Worm (Caenorhabditis elegans) whole organism, L1 larva: ENCODE measurements around the gene F54F2.6.

Source experiments
- C16A3.4 ChIP-seq: fragments of 150-350 bp; optimal IDR thresholded peaks from 2 replicates; lab custom pipeline; 2014; ENCODE audit warnings: missing biosample characterization, missing genetic modification characterization
- blmp-1 ChIP-seq: fragments of 150-350 bp; optimal IDR thresholded peaks from 2 replicates; lab custom pipeline; 2014; ENCODE audit warnings: missing biosample characterization, missing genetic modification characterization
- ceh-8 ChIP-seq: fragments of 200-800 bp; sonication (Bioruptor generic); optimal IDR thresholded peaks from 2 replicates; lab custom pipeline; 2018; ENCODE audit warnings: mild to moderate bottlenecking, missing genetic modification characterization, moderate library complexity, missing compliant biosample characterization
- ceh-90 ChIP-seq: sonication (generic microtip); optimal IDR thresholded peaks from 2 replicates; lab custom pipeline; 2016; ENCODE audit warnings: missing genetic modification characterization, missing compliant biosample characterization
- dsc-1 ChIP-seq: sonication (generic microtip); optimal IDR thresholded peaks from 2 replicates; lab custom pipeline; 2016; ENCODE audit warnings: mild to moderate bottlenecking, missing genetic modification characterization, missing compliant biosample characterization
- efl-1 ChIP-seq, 4 experiments: fragments of 150-350 bp; optimal IDR thresholded peaks in 3 of 4; peaks in 1 of 4; 1 replicate in 1 of 4; 2 replicates in 3 of 4; lab custom pipeline; 2014; ENCODE audit warnings: missing biosample characterization in 2 of 4, missing genetic modification characterization in 2 of 4, missing genetic modification reagents in 2 of 4
- fkh-10 ChIP-seq: sonication (generic microtip); optimal IDR thresholded peaks from 2 replicates; lab custom pipeline; 2017; ENCODE audit warnings: missing biosample characterization, missing genetic modification reagents, missing genetic modification characterization
- fkh-4 ChIP-seq: sonication (generic microtip); optimal IDR thresholded peaks from 2 replicates; lab custom pipeline; 2016; ENCODE audit warnings: missing compliant biosample characterization, missing genetic modification characterization, borderline replicate concordance
- fos-1 ChIP-seq: fragments of 150-350 bp; optimal IDR thresholded peaks from 2 replicates; lab custom pipeline; 2014; ENCODE audit warnings: missing biosample characterization, missing genetic modification characterization
- grh-1 ChIP-seq: fragments of 200-800 bp; sonication (Bioruptor generic); IDR thresholded peaks from 2 replicates; pipeline ENCODE4 v1.3.6; 2022; ENCODE audit warnings: missing genetic modification reagents, missing genetic modification characterization, missing compliant biosample characterization
- jun-1 ChIP-seq: fragments of 150-350 bp; optimal IDR thresholded peaks from 2 replicates; lab custom pipeline; 2014; ENCODE audit warnings: missing biosample characterization, missing genetic modification reagents, missing genetic modification characterization
- lin-35 ChIP-seq, 2 experiments: fragments of 150-350 bp; optimal IDR thresholded peaks; 2 replicates each; lab custom pipeline; 2014; ENCODE audit warnings: missing biosample characterization in 2 of 2, missing genetic modification characterization in 2 of 2, missing genetic modification reagents in 2 of 2
- lin-39 ChIP-seq: fragments of 150-350 bp; optimal IDR thresholded peaks from 2 replicates; lab custom pipeline; 2014; ENCODE audit warnings: missing biosample characterization, missing genetic modification reagents, missing genetic modification characterization
- lir-3 ChIP-seq: sonication (generic microtip); optimal IDR thresholded peaks from 2 replicates; lab custom pipeline; 2016; ENCODE audit warnings: mild to moderate bottlenecking, missing genetic modification characterization, moderate library complexity, missing compliant biosample characterization; ENCODE audit not compliant: poor library complexity
- lsy-2 ChIP-seq, 2 experiments: fragments of 150-350 bp; optimal IDR thresholded peaks; 2 replicates each; lab custom pipeline; 2014; ENCODE audit warnings: missing biosample characterization in 2 of 2, missing genetic modification characterization in 2 of 2
- mdl-1 ChIP-seq, 2 experiments: fragments of 150-350 bp; optimal IDR thresholded peaks; 2 replicates each; lab custom pipeline; 2014 to 2017; ENCODE audit warnings: missing biosample characterization in 2 of 2, missing genetic modification characterization in 2 of 2, inconsistent platforms in 1 of 2
- mep-1 ChIP-seq: fragments of 150-350 bp; optimal IDR thresholded peaks from 2 replicates; lab custom pipeline; 2014; ENCODE audit warnings: missing biosample characterization, missing genetic modification characterization
- nhr-47 ChIP-seq: sonication (generic microtip); optimal IDR thresholded peaks from 2 replicates; lab custom pipeline; 2016; ENCODE audit warnings: mild to moderate bottlenecking, missing genetic modification characterization, moderate library complexity, missing compliant biosample characterization
- nhr-71 ChIP-seq: sonication (generic microtip); optimal IDR thresholded peaks from 2 replicates; lab custom pipeline; 2016; ENCODE audit warnings: mild to moderate bottlenecking, missing genetic modification characterization, moderate library complexity, missing compliant biosample characterization
- nhr-85 ChIP-seq: sonication (generic microtip); peaks from one replicate; lab custom pipeline; 2016; ENCODE audit warnings: missing genetic modification characterization, inconsistent platforms, missing compliant biosample characterization
- sptf-1 ChIP-seq: fragments of 150-350 bp; optimal IDR thresholded peaks from 2 replicates; lab custom pipeline; 2014; ENCODE audit warnings: missing biosample characterization, missing genetic modification characterization
- swsn-7 ChIP-seq: sonication (generic microtip); optimal IDR thresholded peaks from 2 replicates; lab custom pipeline; 2016; ENCODE audit warnings: missing genetic modification characterization, missing compliant biosample characterization
- tbx-2 ChIP-seq: sonication (generic microtip); optimal IDR thresholded peaks from 2 replicates; lab custom pipeline; 2016; ENCODE audit warnings: missing genetic modification characterization, missing compliant biosample characterization
- unc-130 ChIP-seq: fragments of 150-350 bp; optimal IDR thresholded peaks from 2 replicates; lab custom pipeline; 2017; ENCODE audit warnings: missing biosample characterization, missing genetic modification characterization, inconsistent platforms
- unc-62 ChIP-seq: fragments of 150-350 bp; optimal IDR thresholded peaks from 2 replicates; lab custom pipeline; 2014; ENCODE audit warnings: missing biosample characterization, missing genetic modification reagents, missing genetic modification characterization
- zag-1 ChIP-seq: fragments of 150-350 bp; optimal IDR thresholded peaks from 2 replicates; lab custom pipeline; 2014; ENCODE audit warnings: missing biosample characterization, missing genetic modification characterization

The F54F2.6 gene

DNA sequence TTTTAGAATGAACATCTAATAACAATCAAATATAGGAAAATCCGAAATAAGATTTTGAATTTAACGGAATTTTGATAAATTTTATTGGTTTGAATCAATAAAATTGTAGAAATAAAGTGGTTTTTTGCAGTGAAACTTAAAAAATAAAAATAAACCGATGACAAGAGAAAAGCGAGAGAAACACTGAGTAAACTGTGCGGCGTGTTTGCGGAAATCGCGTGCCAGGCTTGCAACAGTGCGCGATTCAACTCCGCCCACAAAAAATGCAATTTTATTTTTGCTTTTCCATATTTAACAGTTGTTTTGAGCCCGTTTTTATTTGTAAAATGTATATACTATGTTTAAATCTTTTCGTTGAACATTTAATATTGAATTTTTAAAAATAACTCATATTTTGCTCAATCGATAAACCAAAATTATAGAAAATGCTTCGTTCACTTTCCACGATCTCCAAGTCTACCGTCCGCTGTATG, 32.6 kb downstream of the F54F2.6 start, which contains the start of gene mtss-1 (continued):
- TF ChIP-seq unc-130 (peak; percentile 59), grh-1 (peak; percentile 68), C16A3.4 (peak; percentile 37), mdl-1 (tag; optimal IDR thresholded peaks at IDR 0.05; lab: Kevin White, UChicago) (peak in 1 of 2 experiments; percentile 2), nhr-47 (peak; percentile 70), sptf-1 (tag; lab: Kevin White, UChicago) (no peak), blmp-1 (tag; lab: Kevin White, UChicago) (peak; percentile 13), nhr-71 (tag; lab: Kevin White, UChicago) (peak; percentile 69), dsc-1 (tag; lab: Kevin White, UChicago) (peak; percentile 65)
- TF ChIP-seq, all 84 proteins: peak for 37

DNA sequence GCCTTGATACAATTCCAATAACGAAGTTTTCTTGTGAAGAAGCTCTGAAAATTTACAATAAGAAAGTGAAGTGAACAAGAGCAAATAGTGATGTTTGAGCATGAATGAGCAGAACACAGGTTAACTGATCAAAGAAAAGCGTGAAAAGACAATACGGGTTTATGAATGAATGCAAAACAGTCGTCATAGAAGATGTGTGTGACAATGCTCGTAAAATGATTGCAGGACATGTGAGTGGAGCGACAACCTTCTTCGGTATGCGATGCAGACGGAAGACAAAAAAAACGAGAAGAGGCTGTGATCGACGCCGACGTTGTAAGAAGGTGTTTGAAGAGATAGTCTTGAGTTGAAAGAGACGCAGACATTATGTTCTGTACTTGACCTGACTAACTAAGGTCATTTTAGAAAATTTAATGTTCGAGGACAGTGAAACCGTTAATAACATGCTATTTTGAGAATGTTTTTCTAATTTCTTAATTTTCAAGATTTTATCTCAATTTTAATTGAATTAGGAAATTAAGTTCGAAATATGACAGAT, 33.1 kb downstream of the F54F2.6 start, which contains the start of gene mig-22:
Gene mig-22, minus strand, starts transcription at position 51 of the 538 bp plus-strand sequence.
- TF ChIP-seq efl-1 (optimal IDR thresholded peaks at IDR 0.05; lab: Kevin White, UChicago) (no peak), efl-1 (GFP tag; optimal IDR thresholded peaks at IDR 0.05 in 1 of 2; lab: Kevin White, UChicago) (peak in 1 of 2 experiments; percentile 27), lir-3 (no peak), zag-1 (tag; lab: Kevin White, UChicago) (no peak), blmp-1 (tag; lab: Kevin White, UChicago) (peak; percentile 3), nhr-85 (peak; percentile 77), lsy-2 (tag; optimal IDR thresholded peaks at IDR 0.05; lab: Kevin White, UChicago) (peak in 1 of 2 experiments; percentile 9)

DNA sequence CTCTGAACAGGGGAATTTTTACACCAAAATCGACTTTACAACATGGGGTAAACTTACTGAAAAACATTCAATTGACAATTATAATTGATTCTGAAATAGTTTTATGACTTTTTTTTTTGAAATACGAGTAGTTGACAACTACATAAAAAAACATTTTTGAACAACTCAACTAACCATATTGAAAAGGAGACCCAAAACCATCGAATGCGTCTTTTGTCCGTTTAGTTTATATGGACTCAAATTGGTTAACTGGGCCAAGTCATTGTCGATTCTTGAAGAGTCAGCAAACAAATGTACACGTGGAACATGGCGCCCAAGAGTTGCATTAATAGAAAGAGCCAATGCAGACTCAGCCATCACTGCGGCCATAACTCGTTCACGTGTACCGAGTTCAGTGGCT, 34.0 kb downstream of the F54F2.6 start:
- TF ChIP-seq nhr-71 (tag; lab: Kevin White, UChicago) (no peak), mep-1 (tag; lab: Kevin White, UChicago) (no peak)
- TF ChIP-seq, all 84 proteins: peak for 0

DNA sequence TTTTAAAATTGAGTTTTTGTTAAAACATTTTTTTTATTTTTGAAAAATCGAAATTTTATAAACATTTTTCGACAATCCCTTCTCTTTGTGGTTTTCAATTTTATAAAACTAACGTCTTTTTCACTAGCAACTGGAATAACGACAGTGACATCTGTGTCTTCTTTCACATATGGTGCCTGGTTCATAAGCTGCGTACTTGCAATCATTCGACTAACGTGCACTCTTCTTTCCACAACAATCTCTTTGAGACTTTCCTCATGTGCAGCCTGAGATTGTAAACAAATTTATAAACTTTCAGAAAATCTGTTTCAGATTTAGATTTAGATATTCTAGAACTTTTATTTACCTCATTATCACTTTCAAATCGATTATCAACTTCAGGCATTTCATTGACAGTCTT, 35.5 kb downstream of the F54F2.6 start:
- TF ChIP-seq ceh-90 (tag; lab: Kevin White, UChicago) (no peak), dsc-1 (tag; lab: Kevin White, UChicago) (peak; percentile 60)

DNA sequence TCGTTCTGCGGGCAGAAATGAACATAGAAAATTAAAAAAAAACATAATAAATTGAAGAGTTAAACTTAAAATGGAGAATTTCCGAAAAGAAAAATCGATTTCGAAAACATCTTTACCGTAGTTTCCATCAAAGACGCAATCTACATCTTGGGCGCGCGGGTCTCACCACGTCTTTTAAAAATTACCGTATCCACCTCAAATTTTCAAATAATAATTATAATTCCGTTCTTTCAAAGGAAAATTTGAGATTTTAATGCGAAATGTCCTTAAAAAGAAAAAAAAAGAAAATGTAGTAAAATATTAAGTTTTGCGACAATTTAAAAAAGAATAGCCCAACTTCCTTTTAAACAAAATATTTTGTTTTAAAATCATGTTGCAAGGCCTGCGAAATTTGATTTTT, 37.4 kb downstream of the F54F2.6 start:
- TF ChIP-seq efl-1 (optimal IDR thresholded peaks at IDR 0.05; lab: Kevin White, UChicago), result no peak
- peak in 1 of 2 experiments; percentile 79 for TF ChIP-seq efl-1 (GFP tag; optimal IDR thresholded peaks at IDR 0.05 in 1 of 2; lab: Kevin White, UChicago)
- no peak for TF ChIP-seq lir-3
- no peak for TF ChIP-seq ceh-8 (GFP tag; lab: Kevin White, UChicago)

DNA sequence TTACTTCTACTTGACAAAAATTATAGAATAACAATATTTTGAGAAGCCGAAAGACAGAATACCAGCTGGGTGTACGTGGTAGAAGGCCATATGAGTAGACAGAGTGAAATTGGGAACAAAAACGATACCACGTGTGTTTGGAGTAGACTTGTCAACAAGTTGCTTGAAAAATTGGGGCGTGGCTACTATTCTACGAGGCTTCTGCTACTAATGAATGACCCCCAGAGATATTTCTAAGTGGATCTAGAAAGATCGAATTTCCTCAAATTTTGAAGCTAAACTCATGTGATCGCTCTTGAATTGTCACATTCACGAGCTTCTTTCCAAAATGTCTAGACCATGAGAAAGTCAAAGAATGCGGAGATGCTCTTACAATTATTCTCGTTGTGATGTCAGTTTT, 38.5 kb downstream of the F54F2.6 start:
- TF ChIP-seq fkh-10 (GFP tag; lab: Kevin White, UChicago) (no peak), fkh-4 (tag; lab: Kevin White, UChicago) (peak; percentile 21), dsc-1 (tag; lab: Kevin White, UChicago) (peak; percentile 56), unc-62 (GFP tag; lab: Kevin White, UChicago) (no peak), tbx-2 (tag; lab: Kevin White, UChicago) (no peak), jun-1 (tag; lab: Kevin White, UChicago) (no peak), lin-39 (tag; lab: Kevin White, UChicago) (no peak), nhr-71 (tag; lab: Kevin White, UChicago) (no peak), lin-35 (GFP tag; optimal IDR thresholded peaks at IDR 0.05; lab: Kevin White, UChicago) (no peak), swsn-7 (tag; lab: Kevin White, UChicago) (no peak)
- TF ChIP-seq, all 84 proteins: peak for 2

DNA sequence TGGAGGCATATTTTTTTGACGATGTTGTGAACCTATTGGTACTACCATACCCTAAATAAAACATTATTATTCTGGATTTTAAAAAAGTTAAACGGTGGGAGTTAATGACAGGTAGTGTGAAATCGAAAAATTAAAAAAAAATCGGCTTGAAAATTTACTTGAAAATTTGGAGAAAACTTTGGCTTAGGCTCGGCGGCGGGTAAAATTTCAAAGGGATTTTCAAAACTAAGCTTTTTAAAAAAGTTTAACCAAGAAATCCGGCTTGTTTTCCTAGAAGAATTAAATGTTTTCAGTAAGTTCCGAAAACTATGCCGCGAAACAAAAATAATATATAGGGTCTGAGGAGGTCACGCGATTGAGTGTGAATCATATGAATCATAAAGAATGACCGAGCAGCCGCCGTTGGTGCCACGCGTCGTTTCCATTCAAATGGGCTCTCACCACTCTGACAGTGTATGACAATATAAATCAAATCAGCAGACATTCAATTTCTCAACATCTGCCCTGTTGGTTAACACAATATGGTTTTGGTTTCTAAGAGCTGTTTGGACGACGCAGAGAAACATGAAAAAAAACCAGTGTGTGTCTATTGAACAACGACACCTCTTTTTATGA, 39.4 kb downstream of the F54F2.6 start, which contains the start of gene aak-1:
Gene aak-1, minus strand, starts transcription at position 51 of the 615 bp plus-strand sequence.
- TF ChIP-seq lin-35 (GFP tag; optimal IDR thresholded peaks at IDR 0.05; lab: Kevin White, UChicago), result no peak
- TF ChIP-seq dsc-1 (tag; lab: Kevin White, UChicago), result peak; percentile 66
- TF ChIP-seq fkh-4 (tag; lab: Kevin White, UChicago), result peak; percentile 7
- no peak for TF ChIP-seq efl-1 (optimal IDR thresholded peaks at IDR 0.05; lab: Kevin White, UChicago)
- TF ChIP-seq efl-1 (GFP tag; optimal IDR thresholded peaks at IDR 0.05 in 1 of 2; lab: Kevin White, UChicago), result peak in 1 of 2 experiments; percentile 86
- TF ChIP-seq fos-1 (tag; lab: Kevin White, UChicago), result no peak
